Worm (Caenorhabditis elegans) whole organism, L1 larva: ENCODE results near the gene K08D8.9.

ENCODE experiments used
- F16B12.6 ChIP-seq: fragments of 150-350 bp; optimal IDR thresholded peaks from 2 replicates; lab custom pipeline; 2014; ENCODE audit warnings: missing biosample characterization, missing genetic modification characterization
- alr-1 ChIP-seq: fragments of 200-800 bp; sonication (Bioruptor generic); optimal IDR thresholded peaks from 2 replicates; lab custom pipeline; 2018; ENCODE audit warnings: borderline replicate concordance, mild to moderate bottlenecking, missing genetic modification characterization, missing compliant biosample characterization
- ceh-8 ChIP-seq: fragments of 200-800 bp; sonication (Bioruptor generic); optimal IDR thresholded peaks from 2 replicates; lab custom pipeline; 2018; ENCODE audit warnings: mild to moderate bottlenecking, missing genetic modification characterization, moderate library complexity, missing compliant biosample characterization
- efl-3 ChIP-seq: fragments of 200-800 bp; sonication (Bioruptor generic); optimal IDR thresholded peaks from 2 replicates; lab custom pipeline; 2018; ENCODE audit warnings: mild to moderate bottlenecking, missing genetic modification characterization, missing compliant biosample characterization
- elt-2 ChIP-seq: sonication (generic microtip); optimal IDR thresholded peaks from 2 replicates; lab custom pipeline; 2016; ENCODE audit warnings: missing genetic modification characterization, mild to moderate bottlenecking, inconsistent platforms, missing compliant biosample characterization, missing genetic modification reagents
- elt-3 ChIP-seq, 6 experiments: fragments of 150-350 bp in 1 of 6; sonication (generic microtip); optimal IDR thresholded peaks; 2 replicates each; lab custom pipeline; 2017 to 2018; ENCODE audit warnings: missing biosample characterization in 6 of 6, missing genetic modification characterization in 6 of 6, inconsistent platforms in 1 of 6
- irx-1 ChIP-seq: sonication (generic microtip); optimal IDR thresholded peaks from 2 replicates; lab custom pipeline; 2016; ENCODE audit warnings: missing genetic modification characterization, missing compliant biosample characterization
- lin-35 ChIP-seq, 2 experiments: fragments of 150-350 bp; optimal IDR thresholded peaks; 2 replicates each; lab custom pipeline; 2014; ENCODE audit warnings: missing biosample characterization in 2 of 2, missing genetic modification characterization in 2 of 2, missing genetic modification reagents in 2 of 2
- mab-9 ChIP-seq: fragments of 200-800 bp; sonication (Bioruptor generic); IDR thresholded peaks from 2 replicates; pipeline ENCODE4 v1.3.6; 2022; ENCODE audit warnings: missing genetic modification reagents, missing genetic modification characterization, missing compliant biosample characterization
- mdl-1 ChIP-seq, 2 experiments: fragments of 150-350 bp; optimal IDR thresholded peaks; 2 replicates each; lab custom pipeline; 2014 to 2017; ENCODE audit warnings: missing biosample characterization in 2 of 2, missing genetic modification characterization in 2 of 2, inconsistent platforms in 1 of 2
- nhr-77 ChIP-seq: fragments of 150-350 bp; optimal IDR thresholded peaks from 2 replicates; lab custom pipeline; 2014; ENCODE audit warnings: missing biosample characterization, missing genetic modification characterization
- nhr-85 ChIP-seq: sonication (generic microtip); peaks from one replicate; lab custom pipeline; 2016; ENCODE audit warnings: missing genetic modification characterization, inconsistent platforms, missing compliant biosample characterization
- pag-3 ChIP-seq: sonication (generic microtip); optimal IDR thresholded peaks from 2 replicates; lab custom pipeline; 2017; ENCODE audit warnings: missing genetic modification characterization, mild to moderate bottlenecking, missing compliant biosample characterization, antibody characterized with exemption, borderline replicate concordance; ENCODE audit not compliant: insufficient read depth
- sptf-1 ChIP-seq: fragments of 150-350 bp; optimal IDR thresholded peaks from 2 replicates; lab custom pipeline; 2014; ENCODE audit warnings: missing biosample characterization, missing genetic modification characterization
- tbx-2 ChIP-seq: sonication (generic microtip); optimal IDR thresholded peaks from 2 replicates; lab custom pipeline; 2016; ENCODE audit warnings: missing genetic modification characterization, missing compliant biosample characterization
- unc-86 ChIP-seq: sonication (generic microtip); optimal IDR thresholded peaks from 2 replicates; lab custom pipeline; 2016; ENCODE audit warnings: missing genetic modification characterization, missing compliant biosample characterization
- zag-1 ChIP-seq: fragments of 150-350 bp; optimal IDR thresholded peaks from 2 replicates; lab custom pipeline; 2014; ENCODE audit warnings: missing biosample characterization, missing genetic modification characterization
- ztf-11 ChIP-seq, 2 experiments: sonication (generic microtip); optimal IDR thresholded peaks; 2 replicates each; lab custom pipeline; 2016 to 2017; ENCODE audit warnings: missing genetic modification characterization in 2 of 2, missing biosample characterization in 1 of 2, missing compliant biosample characterization in 1 of 2
- ztf-4 ChIP-seq: fragments of 150-350 bp; optimal IDR thresholded peaks from 2 replicates; lab custom pipeline; 2014; ENCODE audit warnings: missing biosample characterization, missing genetic modification characterization

K08D8.9 gene

ce11 chrIV:12948470-12948869, 49.0 kb downstream of the K08D8.9 start, which contains the start of gene F55G11.10:
TSS of gene F55G11.10 (plus strand) at chrIV:12948770.
- TF ChIP-seq elt-3 (tag; optimal IDR thresholded peaks at IDR 0.05; lab: Kevin White, UChicago): no peak
- no peak for TF ChIP-seq mab-9 (GFP tag; lab: Robert Waterston, UW)
- TF ChIP-seq alr-1 (tag; lab: Kevin White, UChicago): no peak
- TF ChIP-seq mdl-1 (tag; optimal IDR thresholded peaks at IDR 0.05; lab: Kevin White, UChicago): no peak
- no peak for TF ChIP-seq irx-1 (tag; lab: Kevin White, UChicago)
- TF ChIP-seq elt-2 (tag; lab: Kevin White, UChicago): no peak
- TF ChIP-seq tbx-2 (tag; lab: Kevin White, UChicago): no peak
- no peak for TF ChIP-seq sptf-1 (tag; lab: Kevin White, UChicago)
- no peak for TF ChIP-seq pag-3 (tag; lab: Kevin White, UChicago)
- TF ChIP-seq unc-86 (tag; lab: Kevin White, UChicago): no peak
- no peak for TF ChIP-seq ztf-4 (tag; lab: Kevin White, UChicago)
- TF ChIP-seq zag-1 (tag; lab: Kevin White, UChicago): no peak
- TF ChIP-seq efl-3 (GFP tag; lab: Kevin White, UChicago): no peak
- no peak for TF ChIP-seq nhr-85 (tag; lab: Kevin White, UChicago)
- no peak for TF ChIP-seq F16B12.6 (tag; lab: Kevin White, UChicago)
- no peak for TF ChIP-seq ceh-8 (GFP tag; lab: Kevin White, UChicago)
- no peak for TF ChIP-seq ztf-11 (tag; optimal IDR thresholded peaks at IDR 0.05; lab: Kevin White, UChicago)
- no peak for TF ChIP-seq lin-35 (GFP tag; optimal IDR thresholded peaks at IDR 0.05; lab: Kevin White, UChicago)
- no peak for TF ChIP-seq nhr-77 (tag; lab: Kevin White, UChicago)
